Worm (Caenorhabditis elegans) whole organism, L4/young adult: ENCODE data around the gene R148.8.

Experiments used
- W03F9.2 ChIP-seq: fragments of 150-350 bp; optimal IDR thresholded peaks from 2 replicates; lab custom pipeline; 2014; ENCODE audit warnings: missing biosample characterization, missing genetic modification characterization
- dao-5 ChIP-seq: sonication (generic microtip); optimal IDR thresholded peaks from 2 replicates; lab custom pipeline; 2016; ENCODE audit warnings: missing genotype, missing genetic modification characterization, moderate library complexity, missing compliant biosample characterization
- him-1 ChIP-seq: sonication (generic microtip); optimal IDR thresholded peaks from 2 replicates; lab custom pipeline; 2016; ENCODE audit warnings: missing genotype, missing genetic modification reagents, missing genetic modification characterization, missing compliant biosample characterization

DNA sequence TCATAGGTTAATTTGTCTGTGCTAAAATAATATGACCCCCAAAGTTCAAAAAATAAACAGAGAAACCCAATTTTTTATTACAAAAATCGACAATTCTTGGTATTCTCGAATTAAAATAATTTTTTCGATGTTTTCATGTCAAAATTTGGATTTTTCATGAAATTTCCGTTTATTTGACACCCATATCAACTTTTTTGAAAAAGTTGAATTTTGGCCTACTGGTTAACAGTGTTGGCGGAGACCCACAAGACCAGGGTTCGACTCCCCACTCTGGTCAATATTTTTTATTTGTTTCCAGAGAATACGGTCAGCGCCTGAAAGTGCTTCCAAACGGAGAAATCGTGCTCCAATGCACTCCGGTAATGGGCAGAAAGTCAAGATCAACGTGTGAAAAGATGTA is 434 bp downstream of the R148.8 start:
- TF ChIP-seq him-1 (tag; lab: Kevin White, UChicago) (no peak), dao-5 (no peak), W03F9.2 (tag; lab: Kevin White, UChicago) (no peak)
